Fruit fly (Drosophila melanogaster): ENCODE results near the gene BORCS5.

The BORCS5 gene

dm6 chrX:11841702-11842378, 30.7 kb downstream of the BORCS5 start:
- TF ChIP-seq CTCF (optimal IDR thresholded peaks at IDR 0.05) (no peak), CG8478 (optimal IDR thresholded peaks at IDR 0.05) (no peak)

- TF ChIP-seq CG8478 (optimal IDR thresholded peaks at IDR 0.05): no peak
- TF ChIP-seq CTCF (optimal IDR thresholded peaks at IDR 0.05): no peak
These were observed 33.3 kb downstream of the BORCS5 start, which contains the start of gene Cyp28c1 for dm6 chrX:11839308-11839707. Cyp28c1 (plus strand) TSS chrX:11839608.

dm6 chrX:11837926-11838325, 34.7 kb downstream of the BORCS5 start, which contains the start of gene CG15741:
CG15741 (minus strand) TSS chrX:11838026.
- TF ChIP-seq CG8478 (optimal IDR thresholded peaks at IDR 0.05): no peak
- TF ChIP-seq CTCF (optimal IDR thresholded peaks at IDR 0.05): no peak

- TF ChIP-seq CG8478 (optimal IDR thresholded peaks at IDR 0.05): no peak
- TF ChIP-seq CTCF (optimal IDR thresholded peaks at IDR 0.05): no peak
These were observed 44.1 kb downstream of the BORCS5 start for dm6 chrX:11828336-11829007.

- TF ChIP-seq CG8478 (optimal IDR thresholded peaks at IDR 0.05): no peak
- no peak for TF ChIP-seq CTCF (optimal IDR thresholded peaks at IDR 0.05)
These were observed 49.6 kb downstream of the BORCS5 start for dm6 chrX:11823003-11823402.

- TF ChIP-seq CG8478 (optimal IDR thresholded peaks at IDR 0.05) (no peak), CTCF (optimal IDR thresholded peaks at IDR 0.05) (no peak)
These were observed 50.6 kb downstream of the BORCS5 start for dm6 chrX:11821946-11822345.

All from S2 (cell line).